Fruit fly (Drosophila melanogaster) whole organism, prepupa: ENCODE measurements around the gene CG7916.

Experiments
- CG10631 ChIP-seq: fragments of 200-800 bp; sonication (Bioruptor generic); optimal IDR thresholded peaks from 2 replicates; lab custom pipeline; 2016; ENCODE audit warnings: missing biosample characterization, missing genetic modification characterization
- CG11294 ChIP-seq: fragments of 200-800 bp; sonication (Bioruptor generic); IDR thresholded peaks from 2 replicates; pipeline ENCODE4 v1.3.6; 2022; ENCODE audit warnings: missing biosample characterization, missing genetic modification characterization
- CG16779 ChIP-seq: fragments of 200-800 bp; sonication (Bioruptor generic); optimal IDR thresholded peaks from 3 replicates; lab custom pipeline; 2017; ENCODE audit warnings: missing biosample characterization, mild to moderate bottlenecking, missing genetic modification characterization
- CG7368 ChIP-seq: fragments of 200-800 bp; sonication (Bioruptor generic); optimal IDR thresholded peaks from 3 replicates; lab custom pipeline; 2016; ENCODE audit warnings: missing biosample characterization, missing genetic modification characterization
- CG9139 ChIP-seq: fragments of 200-800 bp; sonication (Bioruptor generic); optimal IDR thresholded peaks from 3 replicates; lab custom pipeline; 2017; ENCODE audit warnings: missing biosample characterization, mild to moderate bottlenecking, missing genetic modification characterization
- Eip75B ChIP-seq: fragments of 200-800 bp; sonication (Bioruptor generic); optimal IDR thresholded peaks from 3 replicates; lab custom pipeline; 2016; ENCODE audit warnings: missing biosample characterization, missing genetic modification characterization
- Lpt ChIP-seq: fragments of 200-800 bp; sonication (Bioruptor generic); optimal IDR thresholded peaks from 3 replicates; lab custom pipeline; 2016; ENCODE audit warnings: missing biosample characterization, missing genetic modification characterization
- OdsH ChIP-seq: fragments of 200-800 bp; sonication (Bioruptor generic); optimal IDR thresholded peaks from 3 replicates; lab custom pipeline; 2016; ENCODE audit warnings: missing biosample characterization, missing genetic modification characterization
- Sox102F ChIP-seq: fragments of 200-800 bp; sonication (Bioruptor generic); optimal IDR thresholded peaks from 2 replicates; lab custom pipeline; 2016; ENCODE audit warnings: missing biosample characterization, mild to moderate bottlenecking, missing genetic modification characterization
- dsx ChIP-seq: fragments of 200-800 bp; optimal IDR thresholded peaks from 3 replicates; lab custom pipeline; 2019; ENCODE audit warnings: missing biosample characterization, mild to moderate bottlenecking, missing genetic modification characterization, moderate library complexity; ENCODE audit not compliant: poor library complexity, severe bottlenecking
- fd85E ChIP-seq: fragments of 200-800 bp; sonication (Bioruptor generic); optimal IDR thresholded peaks from 3 replicates; lab custom pipeline; 2016; ENCODE audit warnings: missing biosample characterization, missing genetic modification characterization
- spab ChIP-seq: fragments of 200-800 bp; sonication (Bioruptor generic); optimal IDR thresholded peaks from 2 replicates; lab custom pipeline; 2017; ENCODE audit warnings: missing biosample characterization, mild to moderate bottlenecking, missing genetic modification characterization, missing genetic modification reagents

- TF ChIP-seq Eip75B (no peak), fd85E (GFP tag; lab: Kevin White, UChicago) (no peak), Lpt (GFP tag; lab: Kevin White, UChicago) (peak; percentile 20), dsx (GFP tag; lab: Kevin White, UChicago) (no peak), OdsH (GFP tag; lab: Kevin White, UChicago) (no peak), spab (GFP tag; lab: Kevin White, UChicago) (no peak), Sox102F (GFP tag; lab: Kevin White, UChicago) (no peak), CG11294 (GFP tag; lab: Robert Waterston, UW) (no peak), CG9139 (GFP tag; lab: Kevin White, UChicago) (no peak), CG7368 (GFP tag; lab: Kevin White, UChicago) (no peak), CG16779 (no peak), CG10631 (GFP tag; lab: Kevin White, UChicago) (no peak)
These were observed 9.0 kb upstream of the CG7916 start for dm6 chr2L:13837579-13837978.
